Fruit fly (Drosophila melanogaster) whole organism, embryonic: ENCODE measurements around the gene bmm.

ENCODE experiments used
- Ada2b ChIP-seq: fragments of 200-800 bp; sonication (Bioruptor generic); IDR thresholded peaks from 2 replicates; pipeline ENCODE4 v1.3.6; 2022; ENCODE audit warnings: missing biosample characterization, missing genetic modification characterization
- CG11696 ChIP-seq: fragments of 200-800 bp; sonication (Bioruptor generic); IDR thresholded peaks from 2 replicates; pipeline ENCODE4 v1.3.6; 2022; ENCODE audit warnings: missing biosample characterization, missing genetic modification characterization
- CG12104 ChIP-seq: fragments of 200-800 bp; sonication (Bioruptor generic); optimal IDR thresholded peaks from 3 replicates; lab custom pipeline; 2016; ENCODE audit warnings: missing biosample characterization, missing genetic modification characterization
- CG12236 ChIP-seq: fragments of 200-800 bp; sonication (Bioruptor generic); optimal IDR thresholded peaks from 2 replicates; lab custom pipeline; 2016; ENCODE audit warnings: missing biosample characterization, missing genetic modification characterization
- CG14710 ChIP-seq: fragments of 200-800 bp; sonication (Bioruptor generic); optimal IDR thresholded peaks from 3 replicates; lab custom pipeline; 2019; ENCODE audit warnings: missing biosample characterization, mild to moderate bottlenecking, missing genetic modification characterization, moderate library complexity
- CG14860 ChIP-seq: fragments of 200-800 bp; sonication (Bioruptor generic); IDR thresholded peaks from 3 replicates; pipeline ENCODE4 v1.3.6; 2022; ENCODE audit warnings: missing biosample characterization, missing genetic modification characterization; ENCODE audit not compliant: partially characterized antibody
- CG15073 ChIP-seq: fragments of 200-800 bp; sonication (Bioruptor generic); optimal IDR thresholded peaks from 2 replicates; lab custom pipeline; 2016; ENCODE audit warnings: missing biosample characterization, missing genetic modification characterization
- CG1832 ChIP-seq: fragments of 200-800 bp; sonication (Bioruptor generic); optimal IDR thresholded peaks from 2 replicates; lab custom pipeline; 2017; ENCODE audit warnings: missing biosample characterization, mild to moderate bottlenecking, missing genetic modification characterization, inconsistent platforms
- CG2712 ChIP-seq: fragments of 200-800 bp; optimal IDR thresholded peaks from 3 replicates; lab custom pipeline; 2019; ENCODE audit warnings: missing biosample characterization, mild to moderate bottlenecking, missing genetic modification characterization, moderate library complexity
- CG30403 ChIP-seq: fragments of 200-800 bp; sonication (Bioruptor generic); optimal IDR thresholded peaks from 3 replicates; lab custom pipeline; 2016; ENCODE audit warnings: missing biosample characterization, missing genetic modification characterization
- CG3065 ChIP-seq: fragments of 200-800 bp; sonication (Bioruptor generic); optimal IDR thresholded peaks from 2 replicates; lab custom pipeline; 2016; ENCODE audit warnings: missing biosample characterization, missing genetic modification characterization
- CG31224 ChIP-seq: fragments of 200-800 bp; sonication (Bioruptor generic); IDR thresholded peaks from 2 replicates; pipeline ENCODE4 v1.3.6; 2022; ENCODE audit warnings: missing biosample characterization, missing genetic modification characterization
- CG3281 ChIP-seq: fragments of 200-800 bp; sonication (Bioruptor generic); optimal IDR thresholded peaks from 3 replicates; lab custom pipeline; 2017; ENCODE audit warnings: missing biosample characterization, mild to moderate bottlenecking, missing genetic modification characterization
- CG33213 ChIP-seq: fragments of 200-800 bp; sonication (Bioruptor generic); optimal IDR thresholded peaks from 3 replicates; lab custom pipeline; 2016; ENCODE audit warnings: missing biosample characterization, missing genetic modification characterization
- CG34376 ChIP-seq: fragments of 200-800 bp; sonication (Bioruptor generic); optimal IDR thresholded peaks from 2 replicates; lab custom pipeline; 2018; ENCODE audit warnings: missing biosample characterization, mild to moderate bottlenecking, missing genetic modification characterization
- CG4617 ChIP-seq: fragments of 200-800 bp; sonication (Bioruptor generic); optimal IDR thresholded peaks from 3 replicates; lab custom pipeline; 2016; ENCODE audit warnings: missing biosample characterization, missing genetic modification characterization, borderline replicate concordance
- CG4730 ChIP-seq: fragments of 200-800 bp; sonication (Bioruptor generic); IDR thresholded peaks from 2 replicates; pipeline ENCODE4 v1.3.6; 2022; ENCODE audit warnings: missing biosample characterization, missing genetic modification characterization
- CG6272 ChIP-seq: fragments of 200-800 bp; sonication (Bioruptor generic); IDR thresholded peaks from 2 replicates; pipeline ENCODE4 v1.3.6; 2022; ENCODE audit warnings: missing biosample characterization, missing genetic modification characterization
- CG6654 ChIP-seq: fragments of 200-800 bp; sonication (Bioruptor generic); optimal IDR thresholded peaks from 2 replicates; lab custom pipeline; 2017; ENCODE audit warnings: missing biosample characterization, mild to moderate bottlenecking, missing genetic modification characterization
- CG7963 ChIP-seq: fragments of 200-800 bp; sonication (Bioruptor generic); IDR thresholded peaks from 3 replicates; pipeline ENCODE4 v1.3.6; 2022; ENCODE audit warnings: missing biosample characterization, missing genetic modification characterization; ENCODE audit not compliant: partially characterized antibody
- CG8089 ChIP-seq: fragments of 200-800 bp; sonication (Bioruptor generic); optimal IDR thresholded peaks from 3 replicates; lab custom pipeline; 2016; ENCODE audit warnings: missing biosample characterization, missing genetic modification characterization
- CG9876 ChIP-seq: fragments of 200-800 bp; sonication (Bioruptor generic); optimal IDR thresholded peaks from 2 replicates; lab custom pipeline; 2016; ENCODE audit warnings: missing biosample characterization, missing genetic modification characterization
- Chrac-16 ChIP-seq: fragments of 200-800 bp; sonication (Bioruptor generic); optimal IDR thresholded peaks from 3 replicates; lab custom pipeline; 2016; ENCODE audit warnings: missing biosample characterization, missing genetic modification characterization
- CoRest ChIP-seq: fragments of 200-800 bp; sonication (Bioruptor generic); optimal IDR thresholded peaks from 3 replicates; lab custom pipeline; 2018; ENCODE audit warnings: missing biosample characterization, mild to moderate bottlenecking, missing genetic modification characterization, moderate library complexity
- Dref ChIP-seq: fragments of 200-800 bp; sonication (Bioruptor generic); IDR thresholded peaks from 2 replicates; pipeline ENCODE4 v1.3.6; 2022; ENCODE audit warnings: missing biosample characterization, missing genetic modification characterization
- H2.0 ChIP-seq: fragments of 200-800 bp; sonication (Bioruptor generic); IDR thresholded peaks from 2 replicates; pipeline ENCODE4 v1.3.6; 2022; ENCODE audit warnings: missing biosample characterization, missing genetic modification characterization
- HLH54F ChIP-seq: fragments of 200-800 bp; sonication (Bioruptor generic); optimal IDR thresholded peaks from 3 replicates; lab custom pipeline; 2016; ENCODE audit warnings: missing biosample characterization, missing genetic modification characterization
- HmgD ChIP-seq: fragments of 200-800 bp; sonication (Bioruptor generic); optimal IDR thresholded peaks from 3 replicates; lab custom pipeline; 2016; ENCODE audit warnings: missing biosample characterization, missing genetic modification characterization
- MESR4 ChIP-seq: fragments of 200-800 bp; sonication (Bioruptor generic); optimal IDR thresholded peaks from 2 replicates; lab custom pipeline; 2018; ENCODE audit warnings: missing biosample characterization, mild to moderate bottlenecking, missing genetic modification characterization, moderate library complexity
- MTF-1 ChIP-seq: fragments of 200-800 bp; sonication (Bioruptor generic); optimal IDR thresholded peaks from 2 replicates; lab custom pipeline; 2018; ENCODE audit warnings: missing biosample characterization, mild to moderate bottlenecking, missing genetic modification characterization, borderline replicate concordance
- Med ChIP-seq: fragments of 200-800 bp; sonication (Bioruptor generic); peaks from one replicate; lab custom pipeline; 2016; ENCODE audit warnings: missing biosample characterization, missing genetic modification characterization, mild to moderate bottlenecking, inconsistent platforms, moderate library complexity
- Mes4 ChIP-seq: fragments of 200-800 bp; sonication (Bioruptor generic); optimal IDR thresholded peaks from 2 replicates; lab custom pipeline; 2016; ENCODE audit warnings: missing biosample characterization, missing genetic modification characterization
- Rfx ChIP-seq: fragments of 200-800 bp; sonication (Bioruptor generic); IDR thresholded peaks from 2 replicates; pipeline ENCODE4 v1.3.6; 2022; ENCODE audit warnings: missing biosample characterization, missing genetic modification characterization
- Sox100B ChIP-seq: fragments of 200-800 bp; sonication (Bioruptor generic); optimal IDR thresholded peaks from 3 replicates; lab custom pipeline; 2018; ENCODE audit warnings: missing biosample characterization, mild to moderate bottlenecking, missing genetic modification characterization
- Xbp1 ChIP-seq: fragments of 200-800 bp; sonication (Bioruptor generic); optimal IDR thresholded peaks from 3 replicates; lab custom pipeline; 2016; ENCODE audit warnings: missing biosample characterization, mild to moderate bottlenecking, missing genetic modification characterization
- bsh ChIP-seq, 2 experiments: fragments of 200-800 bp; sonication (Bioruptor generic); optimal IDR thresholded peaks; 2 replicates each; lab custom pipeline; 2017 to 2018; ENCODE audit warnings: mild to moderate bottlenecking in 2 of 2, missing biosample characterization in 2 of 2, missing genetic modification characterization in 2 of 2, moderate library complexity in 1 of 2
- chif ChIP-seq, 2 experiments: fragments of 200-800 bp; sonication (Bioruptor generic); optimal IDR thresholded peaks; 3 replicates each; lab custom pipeline; 2016; ENCODE audit warnings: missing biosample characterization in 2 of 2, missing genetic modification characterization in 2 of 2
- cwo ChIP-seq: fragments of 200-800 bp; sonication (Bioruptor generic); optimal IDR thresholded peaks from 3 replicates; lab custom pipeline; 2017; ENCODE audit warnings: missing biosample characterization, missing genetic modification characterization, mild to moderate bottlenecking, moderate library complexity, missing genetic modification reagents
- danr ChIP-seq: fragments of 200-800 bp; sonication (Bioruptor generic); IDR thresholded peaks from 2 replicates; pipeline ENCODE4 v1.3.6; 2022; ENCODE audit warnings: missing biosample characterization, missing genetic modification characterization
- fd64A ChIP-seq: fragments of 200-800 bp; sonication (Bioruptor generic); optimal IDR thresholded peaks from 3 replicates; lab custom pipeline; 2018; ENCODE audit warnings: missing biosample characterization, mild to moderate bottlenecking, missing genetic modification characterization
- grau ChIP-seq: fragments of 200-800 bp; optimal IDR thresholded peaks from 3 replicates; lab custom pipeline; 2019; ENCODE audit warnings: missing biosample characterization, mild to moderate bottlenecking, missing genetic modification characterization, moderate library complexity
- grn ChIP-seq: fragments of 200-800 bp; sonication (Bioruptor generic); optimal IDR thresholded peaks from 3 replicates; lab custom pipeline; 2017; ENCODE audit warnings: missing biosample characterization, missing genetic modification characterization
- ind ChIP-seq: fragments of 200-800 bp; sonication (Bioruptor generic); optimal IDR thresholded peaks from 3 replicates; lab custom pipeline; 2016; ENCODE audit warnings: missing biosample characterization, missing genetic modification characterization
- knrl ChIP-seq: fragments of 200-800 bp; sonication (Bioruptor generic); IDR thresholded peaks from 3 replicates; pipeline ENCODE4 v1.3.6; 2022; ENCODE audit warnings: missing biosample characterization, missing genetic modification characterization; ENCODE audit not compliant: partially characterized antibody
- phol ChIP-seq: fragments of 200-800 bp; sonication (Bioruptor generic); optimal IDR thresholded peaks from 3 replicates; lab custom pipeline; 2018; ENCODE audit warnings: missing biosample characterization, mild to moderate bottlenecking, missing genetic modification characterization, moderate library complexity
- salm ChIP-seq: fragments of 200-800 bp; sonication (Bioruptor generic); optimal IDR thresholded peaks from 2 replicates; lab custom pipeline; 2018; ENCODE audit warnings: missing biosample characterization, mild to moderate bottlenecking, missing genetic modification characterization
- slbo ChIP-seq: fragments of 200-800 bp; sonication (Bioruptor generic); IDR thresholded peaks from 2 replicates; pipeline ENCODE4 v1.3.6; 2022; ENCODE audit warnings: missing biosample characterization, missing genetic modification characterization
- sqz ChIP-seq: fragments of 200-800 bp; sonication (Bioruptor generic); optimal IDR thresholded peaks from 3 replicates; lab custom pipeline; 2018; ENCODE audit warnings: missing biosample characterization, mild to moderate bottlenecking, missing genetic modification characterization
- trh ChIP-seq: fragments of 200-800 bp; sonication (Bioruptor generic); optimal IDR thresholded peaks from 2 replicates; lab custom pipeline; 2016; ENCODE audit warnings: missing biosample characterization, missing genetic modification characterization
- vvl ChIP-seq: fragments of 200-800 bp; sonication (Bioruptor generic); IDR thresholded peaks from 2 replicates; pipeline ENCODE4 v1.3.6; 2022; ENCODE audit warnings: missing biosample characterization, missing genetic modification characterization

bmm gene

DNA sequence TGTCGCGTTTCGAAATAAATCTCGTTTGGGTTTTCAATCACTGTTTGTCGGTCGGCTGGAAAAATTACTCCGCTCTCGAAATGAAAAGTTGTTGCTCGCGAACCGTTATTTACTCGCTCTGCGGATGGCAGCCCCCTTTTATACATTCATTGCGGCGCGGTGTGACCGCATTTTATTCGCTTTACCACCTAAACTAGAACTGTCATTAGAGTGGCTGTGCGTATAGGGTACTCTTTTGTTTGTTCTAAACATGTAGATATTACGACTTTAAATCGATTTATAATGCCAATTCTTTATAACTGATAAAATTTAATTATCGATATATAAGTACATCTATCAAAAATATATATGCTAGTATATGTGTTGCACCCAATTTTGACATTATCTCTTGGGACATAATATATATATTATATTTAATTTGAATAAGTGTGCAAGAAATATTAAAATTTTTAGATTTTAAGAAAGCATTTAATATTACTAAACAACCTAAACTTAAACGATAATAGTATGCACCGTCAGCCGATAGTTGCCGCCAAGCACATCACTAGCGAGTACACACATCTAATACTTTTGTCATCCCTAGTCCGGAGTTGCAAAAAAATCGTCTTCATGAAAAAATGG lies at the start of gene bmm, which contains the start of gene Tdrd3 (continued):
- TF ChIP-seq CG14860 (peak; percentile 78), Mes4 (GFP tag; lab: Kevin White, UChicago) (no peak), CG30403 (GFP tag; lab: Kevin White, UChicago) (peak; percentile 89), CG12236 (no peak), Rfx (GFP tag; lab: Robert Waterston, UW) (peak; percentile 93), CG3065 (GFP tag; lab: Kevin White, UChicago) (no peak), CG4617 (peak; percentile 71), grn (GFP tag; lab: Kevin White, UChicago) (no peak), vvl (peak; percentile 57), Xbp1 (GFP tag; lab: Kevin White, UChicago) (peak; percentile 90), CG8089 (GFP tag; lab: Kevin White, UChicago) (no peak), Chrac-16 (peak; percentile 79), knrl (peak; percentile 93), CG2712 (tag; lab: Kevin White, UChicago) (peak; percentile 91), phol (tag; lab: Kevin White, UChicago) (peak; percentile 89), CoRest (tag; lab: Kevin White, UChicago) (peak; percentile 95), HLH54F (GFP tag; lab: Kevin White, UChicago) (peak; percentile 81), danr (no peak), CG34376 (GFP tag; lab: Kevin White, UChicago) (peak; percentile 49), CG9876 (peak; percentile 36), CG6654 (GFP tag; lab: Kevin White, UChicago) (no peak), grau (tag; lab: Kevin White, UChicago) (peak; percentile 90), cwo (GFP tag; lab: Kevin White, UChicago) (peak; percentile 69), MESR4 (peak; percentile 33), CG3281 (GFP tag; lab: Kevin White, UChicago) (peak; percentile 79), H2.0 (peak; percentile 58; the same call in 1 of the 2 replicates), fd64A (no peak), CG15073 (GFP tag; lab: Kevin White, UChicago) (no peak), CG14710 (tag; lab: Kevin White, UChicago) (peak; percentile 95), Med (GFP tag; lab: Kevin White, UChicago) (peak; percentile 84), chif (GFP tag; optimal IDR thresholded peaks at IDR 0.05; lab: Kevin White, UChicago) (peak in 1 of 2 experiments; percentile 36), trh (GFP tag; lab: Kevin White, UChicago) (peak; percentile 71), Dref (GFP tag; lab: Robert Waterston, UW) (peak; percentile 59), slbo (GFP tag; lab: Robert Waterston, UW) (peak; percentile 94), MTF-1 (peak; percentile 41), CG7963 (GFP tag; lab: Robert Waterston, UW) (peak; percentile 82), CG4730 (peak; percentile 50; the same call in 1 of the 2 replicates), CG6272 (GFP tag; lab: Robert Waterston, UW) (peak; percentile 88), bsh (GFP tag; optimal IDR thresholded peaks at IDR 0.05; lab: Kevin White, UChicago) (peak in 1 of 2 experiments; percentile 74), Sox100B (GFP tag; lab: Kevin White, UChicago) (peak; percentile 86), CG31224 (GFP tag; lab: Robert Waterston, UW) (peak; percentile 69), CG33213 (no peak), CG11696 (GFP tag; lab: Robert Waterston, UW) (no peak), ind (peak; percentile 87), CG1832 (no peak), salm (tag; lab: Kevin White, UChicago) (peak; percentile 67), CG12104 (GFP tag; lab: Kevin White, UChicago) (peak; percentile 83), sqz (GFP tag; lab: Kevin White, UChicago) (peak; percentile 90), Ada2b (GFP tag; lab: Robert Waterston, UW) (peak; percentile 63), HmgD (GFP tag; lab: Kevin White, UChicago) (no peak)
